Fruit fly (Drosophila melanogaster): Measurements from ENCODE around the gene Hr4.

- no peak for TF ChIP-seq Snoo (tag; optimal IDR thresholded peaks at IDR 0.05)
- no peak for TF ChIP-seq CG17806 (tag; optimal IDR thresholded peaks at IDR 0.05)
- 0 out of 2 replicates have a peak, but pooled peaks have one; percentile 17 for TF ChIP-seq CG10348 (GFP tag; IDR thresholded peaks at IDR 0.05)
- peak; percentile 70 for TF ChIP-seq rn (GFP tag; IDR thresholded peaks at IDR 0.05)
- TF ChIP-seq CG14655 (GFP tag; optimal IDR thresholded peaks at IDR 0.05), result peak; percentile 50
- TF ChIP-seq CG9948 (tag; optimal IDR thresholded peaks at IDR 0.05), result no peak
- peak; percentile 37 for TF ChIP-seq CG8301 (tag; optimal IDR thresholded peaks at IDR 0.05)
Observed at dm6 chrX:1979673-1980072, 37.9 kb downstream of the Hr4 start.
